Worm (Caenorhabditis elegans) whole organism, L4/young adult: Measurements from ENCODE around the gene mrg-1.

Experiments
- W03F9.2 ChIP-seq: fragments of 150-350 bp; optimal IDR thresholded peaks from 2 replicates; lab custom pipeline; 2014; ENCODE audit warnings: missing biosample characterization, missing genetic modification characterization
- dao-5 ChIP-seq: sonication (generic microtip); optimal IDR thresholded peaks from 2 replicates; lab custom pipeline; 2016; ENCODE audit warnings: missing genotype, missing genetic modification characterization, moderate library complexity, missing compliant biosample characterization
- him-1 ChIP-seq: sonication (generic microtip); optimal IDR thresholded peaks from 2 replicates; lab custom pipeline; 2016; ENCODE audit warnings: missing genotype, missing genetic modification reagents, missing genetic modification characterization, missing compliant biosample characterization

ce11 chrIII:12829068-12829467 lies 45.4 kb downstream of the mrg-1 start, which contains the start of gene Y37D8A.3:
- no peak for TF ChIP-seq dao-5
- TF ChIP-seq W03F9.2 = no peak
- TF ChIP-seq him-1 (tag; lab: Kevin White, UChicago) = no peak
